Worm (Caenorhabditis elegans) whole organism, late embryonic: ENCODE results near the gene srlf-11.

Experiments
- C38D4.7 ChIP-seq: fragments of 200-800 bp; sonication (Bioruptor generic); optimal IDR thresholded peaks from 2 replicates; lab custom pipeline; 2018; ENCODE audit warnings: mild to moderate bottlenecking, missing genetic modification characterization, moderate library complexity, missing compliant biosample characterization
- F13H6.1 ChIP-seq: sonication (generic microtip); optimal IDR thresholded peaks from 2 replicates; lab custom pipeline; 2016; ENCODE audit warnings: missing genetic modification characterization, missing compliant biosample characterization
- K09A11.1 ChIP-seq: sonication (generic microtip); optimal IDR thresholded peaks from 2 replicates; lab custom pipeline; 2017; ENCODE audit warnings: antibody characterized with exemption, mild to moderate bottlenecking, missing genetic modification characterization, missing compliant biosample characterization; ENCODE audit not compliant: insufficient read depth
- T23F11.4 ChIP-seq: fragments of 200-800 bp; sonication (Bioruptor generic); optimal IDR thresholded peaks from 2 replicates; lab custom pipeline; 2018; ENCODE audit warnings: mild to moderate bottlenecking, missing genetic modification characterization, missing compliant biosample characterization
- ahr-1 ChIP-seq: sonication (generic microtip); optimal IDR thresholded peaks from 2 replicates; lab custom pipeline; 2016; ENCODE audit warnings: missing genetic modification characterization, missing compliant biosample characterization
- ceh-30 ChIP-seq: fragments of 150-350 bp; optimal IDR thresholded peaks from 2 replicates; lab custom pipeline; 2014; ENCODE audit warnings: missing biosample characterization, missing genetic modification characterization
- ceh-31 ChIP-seq: sonication (generic microtip); optimal IDR thresholded peaks from 2 replicates; lab custom pipeline; 2016; ENCODE audit warnings: missing genetic modification characterization, missing compliant biosample characterization
- ceh-34 ChIP-seq: sonication (generic microtip); optimal IDR thresholded peaks from 2 replicates; lab custom pipeline; 2016; ENCODE audit warnings: mild to moderate bottlenecking, missing genetic modification characterization, missing compliant biosample characterization
- ceh-45 ChIP-seq: fragments of 200-800 bp; sonication (Bioruptor generic); IDR thresholded peaks from 2 replicates; pipeline ENCODE4 v1.3.6; 2022; ENCODE audit warnings: missing genetic modification reagents, missing genetic modification characterization, missing compliant biosample characterization
- ceh-48 ChIP-seq: sonication (generic microtip); optimal IDR thresholded peaks from 2 replicates; lab custom pipeline; 2016; ENCODE audit warnings: missing genetic modification characterization, inconsistent platforms, missing compliant biosample characterization
- ceh-9 ChIP-seq: sonication (generic microtip); optimal IDR thresholded peaks from 2 replicates; lab custom pipeline; 2016; ENCODE audit warnings: mild to moderate bottlenecking, missing genetic modification characterization, inconsistent platforms, missing compliant biosample characterization
- che-1 ChIP-seq: sonication (generic microtip); optimal IDR thresholded peaks from 2 replicates; lab custom pipeline; 2016; ENCODE audit warnings: mild to moderate bottlenecking, missing genetic modification characterization, missing compliant biosample characterization
- dve-1 ChIP-seq: sonication (generic microtip); optimal IDR thresholded peaks from 2 replicates; lab custom pipeline; 2017; ENCODE audit warnings: antibody characterized with exemption, mild to moderate bottlenecking, missing genetic modification characterization, missing compliant biosample characterization
- elt-2 ChIP-seq: sonication (generic microtip); optimal IDR thresholded peaks from 2 replicates; lab custom pipeline; 2016; ENCODE audit warnings: missing genetic modification reagents, missing genetic modification characterization, missing compliant biosample characterization
- elt-4 ChIP-seq: sonication (generic microtip); optimal IDR thresholded peaks from 2 replicates; lab custom pipeline; 2016; ENCODE audit warnings: missing genetic modification characterization, missing compliant biosample characterization
- ets-4 ChIP-seq: sonication (generic microtip); optimal IDR thresholded peaks from 2 replicates; lab custom pipeline; 2016; ENCODE audit warnings: missing genetic modification characterization, missing compliant biosample characterization
- fkh-6 ChIP-seq: sonication (generic microtip); optimal IDR thresholded peaks from 2 replicates; lab custom pipeline; 2016; ENCODE audit warnings: missing genetic modification characterization, missing compliant biosample characterization
- hlh-13 ChIP-seq: fragments of 200-800 bp; sonication (Bioruptor generic); optimal IDR thresholded peaks from 2 replicates; lab custom pipeline; 2018; ENCODE audit warnings: mild to moderate bottlenecking, missing genetic modification characterization, missing compliant biosample characterization
- hlh-15 ChIP-seq: sonication (generic microtip); optimal IDR thresholded peaks from 2 replicates; lab custom pipeline; 2016; ENCODE audit warnings: missing genetic modification characterization, missing compliant biosample characterization
- hlh-30 ChIP-seq: sonication (generic microtip); optimal IDR thresholded peaks from 2 replicates; lab custom pipeline; 2017; ENCODE audit warnings: antibody characterized with exemption, missing genetic modification characterization, missing compliant biosample characterization; ENCODE audit not compliant: insufficient read depth
- hlh-8 ChIP-seq: sonication (generic microtip); optimal IDR thresholded peaks from 2 replicates; lab custom pipeline; 2016; ENCODE audit warnings: missing genotype, missing genetic modification characterization, missing compliant biosample characterization
- lim-6 ChIP-seq: sonication (generic microtip); optimal IDR thresholded peaks from 2 replicates; lab custom pipeline; 2016; ENCODE audit warnings: missing genetic modification characterization, missing compliant biosample characterization
- lin-11 ChIP-seq: fragments of 200-800 bp; sonication (Bioruptor generic); optimal IDR thresholded peaks from 2 replicates; lab custom pipeline; 2018; ENCODE audit warnings: mild to moderate bottlenecking, missing genetic modification characterization, missing compliant biosample characterization
- odd-2 ChIP-seq: sonication (generic microtip); optimal IDR thresholded peaks from 2 replicates; lab custom pipeline; 2017; ENCODE audit warnings: antibody characterized with exemption, mild to moderate bottlenecking, missing genetic modification characterization, missing compliant biosample characterization
- pax-1 ChIP-seq: fragments of 150-350 bp; optimal IDR thresholded peaks from 2 replicates; lab custom pipeline; 2014; ENCODE audit warnings: missing biosample characterization, missing genetic modification characterization
- pros-1 ChIP-seq: fragments of 150-350 bp; optimal IDR thresholded peaks from 2 replicates; lab custom pipeline; 2014; ENCODE audit warnings: missing biosample characterization, missing genetic modification reagents, missing genetic modification characterization
- ref-2 ChIP-seq: sonication (generic microtip); optimal IDR thresholded peaks from 2 replicates; lab custom pipeline; 2016; ENCODE audit warnings: missing genetic modification characterization, missing compliant biosample characterization
- rnt-1 ChIP-seq: sonication (generic microtip); optimal IDR thresholded peaks from 2 replicates; lab custom pipeline; 2016; ENCODE audit warnings: missing genetic modification characterization, missing compliant biosample characterization
- sdc-2 ChIP-seq: sonication (generic microtip); optimal IDR thresholded peaks from 2 replicates; lab custom pipeline; 2016; ENCODE audit warnings: missing genotype, missing genetic modification characterization, missing compliant biosample characterization
- sox-2 ChIP-seq: fragments of 200-800 bp; sonication (Bioruptor generic); IDR thresholded peaks from 2 replicates; pipeline ENCODE4 v1.3.6; 2022; ENCODE audit warnings: missing genetic modification reagents, missing genetic modification characterization, missing compliant biosample characterization
- syd-9 ChIP-seq: sonication (generic microtip); optimal IDR thresholded peaks from 2 replicates; lab custom pipeline; 2016; ENCODE audit warnings: mild to moderate bottlenecking, missing genetic modification characterization, moderate library complexity, missing compliant biosample characterization
- tbx-2 ChIP-seq: sonication (generic microtip); optimal IDR thresholded peaks from 2 replicates; lab custom pipeline; 2016; ENCODE audit warnings: missing genetic modification characterization, missing compliant biosample characterization
- ttx-3 ChIP-seq: sonication (generic microtip); optimal IDR thresholded peaks from 2 replicates; lab custom pipeline; 2016; ENCODE audit warnings: missing genetic modification reagents, missing genetic modification characterization, missing compliant biosample characterization

srlf-11 gene

ce11 chrIV:10868629-10869251, 17.1 kb downstream of the srlf-11 start, which contains the start of gene F13E9.11 (continued):
- no peak for TF ChIP-seq pax-1 (tag; lab: Kevin White, UChicago)
- TF ChIP-seq ets-4 (tag; lab: Kevin White, UChicago), result no peak
- no peak for TF ChIP-seq K09A11.1 (tag; lab: Kevin White, UChicago)
- TF ChIP-seq sdc-2 (tag; lab: Kevin White, UChicago), result no peak
- TF ChIP-seq pros-1 (tag; lab: Kevin White, UChicago), result no peak
- TF ChIP-seq hlh-13 (GFP tag; lab: Kevin White, UChicago), result no peak
- TF ChIP-seq ceh-30, result no peak
- TF ChIP-seq elt-2 (tag; lab: Kevin White, UChicago), result no peak

- TF ChIP-seq C38D4.7 (no peak), ceh-31 (tag; lab: Kevin White, UChicago) (peak; percentile 62), odd-2 (tag; lab: Kevin White, UChicago) (no peak), fkh-6 (tag; lab: Kevin White, UChicago) (no peak), ceh-34 (no peak), ceh-30 (no peak), lin-11 (tag; lab: Kevin White, UChicago) (no peak), ceh-45 (GFP tag; lab: Robert Waterston, UW) (peak; percentile 10; the same call in 1 of the 2 replicates), hlh-30 (no peak), ttx-3 (no peak), elt-4 (tag; lab: Kevin White, UChicago) (no peak), ref-2 (peak; percentile 37), sox-2 (GFP tag; lab: Robert Waterston, UW) (peak; percentile 52), elt-2 (tag; lab: Kevin White, UChicago) (no peak), rnt-1 (no peak), K09A11.1 (tag; lab: Kevin White, UChicago) (no peak), ceh-9 (tag; lab: Kevin White, UChicago) (no peak), syd-9 (tag; lab: Kevin White, UChicago) (no peak), ahr-1 (tag; lab: Kevin White, UChicago) (no peak), dve-1 (tag; lab: Kevin White, UChicago) (no peak), pax-1 (tag; lab: Kevin White, UChicago) (no peak), lim-6 (tag; lab: Kevin White, UChicago) (no peak), tbx-2 (tag; lab: Kevin White, UChicago) (no peak)
These were observed 18.3 kb downstream of the srlf-11 start for ce11 chrIV:10867370-10868146.

- no peak for TF ChIP-seq T23F11.4 (GFP tag; lab: Kevin White, UChicago)
- no peak for TF ChIP-seq tbx-2 (tag; lab: Kevin White, UChicago)
- TF ChIP-seq che-1 (tag; lab: Kevin White, UChicago), result no peak
- TF ChIP-seq F13H6.1, result no peak
- TF ChIP-seq hlh-8 (tag; lab: Kevin White, UChicago), result no peak
These were observed 21.8 kb downstream of the srlf-11 start, which contains the start of gene nish-1 for ce11 chrIV:10864031-10864430. TSS of gene nish-1 (plus strand) at chrIV:10864331.

- TF ChIP-seq ceh-48 (tag; lab: Kevin White, UChicago) (peak; percentile 5), hlh-15 (tag; lab: Kevin White, UChicago) (no peak)
- TF ChIP-seq, all 69 proteins: peak for 1
These were observed 24.7 kb downstream of the srlf-11 start, which contains the start of gene rbm-22 for ce11 chrIV:10861102-10861501. TSS of gene rbm-22 (plus strand) at chrIV:10861402.
